Worm (Caenorhabditis elegans) whole organism, young adult: ENCODE results near the gene C09E7.10.
A peak's percentile ranks its signal among the peaks of the same experiment; 100 is the strongest.
"Not testable (repeated sequence)": the region's sequence is repeated elsewhere in the genome, so short reads cannot be mapped to it uniquely, and the experiment has no call there.

Experiments used
- B0336.3 ChIP-seq: fragments of 200-800 bp; sonication (Bioruptor generic); IDR thresholded peaks from 2 replicates; pipeline ENCODE4 v1.3.6; 2022; ENCODE audit warnings: missing genetic modification characterization, missing compliant biosample characterization
- C06A6.2 ChIP-seq: fragments of 200-800 bp; sonication (Bioruptor generic); conservative IDR thresholded peaks from 2 replicates; pipeline ENCODE4 v1.3.6; 2022; ENCODE audit warnings: missing genetic modification characterization, missing compliant biosample characterization
- C17E4.6 ChIP-seq: fragments of 200-800 bp; sonication (Bioruptor generic); IDR thresholded peaks from 2 replicates; pipeline ENCODE4 v1.3.6; 2022; ENCODE audit warnings: missing genetic modification reagents, missing genetic modification characterization, missing compliant biosample characterization
- D2030.7 ChIP-seq: fragments of 200-800 bp; sonication (Bioruptor generic); IDR thresholded peaks from 2 replicates; pipeline ENCODE4 v1.3.6; 2022; ENCODE audit warnings: missing genetic modification reagents, missing genetic modification characterization, missing compliant biosample characterization
- F22D6.2 ChIP-seq: sonication (generic microtip); optimal IDR thresholded peaks from 2 replicates; lab custom pipeline; 2016; ENCODE audit warnings: mild to moderate bottlenecking, missing genetic modification characterization, missing compliant biosample characterization
- F33H1.4 ChIP-seq: fragments of 200-800 bp; sonication (Bioruptor generic); IDR thresholded peaks from 2 replicates; pipeline ENCODE4 v1.3.6; 2022; ENCODE audit warnings: missing genetic modification reagents, missing genetic modification characterization, missing compliant biosample characterization
- K11D2.4 ChIP-seq: fragments of 200-800 bp; sonication (Bioruptor generic); IDR thresholded peaks from 2 replicates; pipeline ENCODE4 v1.3.6; 2022; ENCODE audit warnings: missing genetic modification reagents, missing genetic modification characterization, missing compliant biosample characterization
- K12H6.12 ChIP-seq: fragments of 200-800 bp; sonication (Bioruptor generic); optimal IDR thresholded peaks from 2 replicates; lab custom pipeline; 2018; ENCODE audit warnings: mild to moderate bottlenecking, missing genetic modification characterization, missing compliant biosample characterization
- Y53G8AR.9 ChIP-seq: fragments of 200-800 bp; sonication (Bioruptor generic); conservative IDR thresholded peaks from 2 replicates; pipeline ENCODE4 v1.3.6; 2022; ENCODE audit warnings: missing genetic modification reagents, missing genetic modification characterization, missing compliant biosample characterization
- Y56A3A.18 ChIP-seq: fragments of 200-800 bp; sonication (Bioruptor generic); IDR thresholded peaks from 2 replicates; pipeline ENCODE4 v1.3.6; 2022; ENCODE audit warnings: missing genetic modification reagents, missing genetic modification characterization, missing compliant biosample characterization
- Y79H2A.3 ChIP-seq: fragments of 200-800 bp; sonication (Bioruptor generic); conservative IDR thresholded peaks from 2 replicates; pipeline ENCODE4 v1.3.6; 2022; ENCODE audit warnings: missing genetic modification reagents, missing genetic modification characterization, missing compliant biosample characterization
- athp-1 ChIP-seq: sonication (generic microtip); optimal IDR thresholded peaks from 2 replicates; lab custom pipeline; 2017; ENCODE audit warnings: mild to moderate bottlenecking, missing genetic modification characterization, missing compliant biosample characterization
- attf-3 ChIP-seq: fragments of 200-800 bp; sonication (Bioruptor generic); conservative IDR thresholded peaks from 2 replicates; pipeline ENCODE4 v1.3.6; 2022; ENCODE audit warnings: missing genetic modification reagents, missing genetic modification characterization, missing compliant biosample characterization
- attf-5 ChIP-seq: fragments of 200-800 bp; sonication (Bioruptor generic); optimal IDR thresholded peaks from 2 replicates; lab custom pipeline; 2018; ENCODE audit warnings: mild to moderate bottlenecking, missing genetic modification characterization, missing compliant biosample characterization
- bed-2 ChIP-seq: fragments of 200-800 bp; sonication (Bioruptor generic); IDR thresholded peaks from 2 replicates; pipeline ENCODE4 v1.3.6; 2022; ENCODE audit warnings: missing genetic modification reagents, missing genetic modification characterization, missing compliant biosample characterization
- ceh-100 ChIP-seq: fragments of 200-800 bp; sonication (Bioruptor generic); IDR thresholded peaks from 2 replicates; pipeline ENCODE4 v1.3.6; 2022; ENCODE audit warnings: missing genetic modification reagents, missing genetic modification characterization, missing compliant biosample characterization
- ceh-27 ChIP-seq: fragments of 200-800 bp; sonication (Bioruptor generic); optimal IDR thresholded peaks from 2 replicates; lab custom pipeline; 2018; ENCODE audit warnings: mild to moderate bottlenecking, missing genetic modification characterization, moderate library complexity, missing compliant biosample characterization
- ceh-91 ChIP-seq: fragments of 200-800 bp; sonication (Bioruptor generic); IDR thresholded peaks from 2 replicates; pipeline ENCODE4 v1.3.6; 2022; ENCODE audit warnings: missing genetic modification reagents, missing genetic modification characterization, missing compliant biosample characterization
- dox-1 ChIP-seq: fragments of 200-800 bp; sonication (Bioruptor generic); IDR thresholded peaks from 2 replicates; pipeline ENCODE4 v1.3.6; 2022; ENCODE audit warnings: missing genetic modification reagents, missing genetic modification characterization, missing compliant biosample characterization
- dpl-1 ChIP-seq: fragments of 150-350 bp; optimal IDR thresholded peaks from 2 replicates; lab custom pipeline; 2014; ENCODE audit warnings: missing biosample characterization, missing genetic modification reagents, missing genetic modification characterization
- efl-1 ChIP-seq: fragments of 150-350 bp; optimal IDR thresholded peaks from 2 replicates; lab custom pipeline; 2014; ENCODE audit warnings: missing biosample characterization, missing genetic modification reagents, missing genetic modification characterization
- egl-18 ChIP-seq: fragments of 200-800 bp; sonication (Bioruptor generic); IDR thresholded peaks from 2 replicates; pipeline ENCODE4 v1.3.6; 2022; ENCODE audit warnings: missing genetic modification reagents, missing genetic modification characterization, missing compliant biosample characterization
- egrh-3 ChIP-seq: fragments of 200-800 bp; sonication (Bioruptor generic); IDR thresholded peaks from 2 replicates; pipeline ENCODE4 v1.3.6; 2022; ENCODE audit warnings: missing genetic modification reagents, missing genetic modification characterization, missing compliant biosample characterization
- hmg-1.2 ChIP-seq: fragments of 200-800 bp; sonication (Bioruptor generic); IDR thresholded peaks from 2 replicates; pipeline ENCODE4 v1.3.6; 2022; ENCODE audit warnings: missing genetic modification reagents, missing genetic modification characterization, missing compliant biosample characterization
- hmg-20 ChIP-seq: fragments of 200-800 bp; sonication (Bioruptor generic); IDR thresholded peaks from 2 replicates; pipeline ENCODE4 v1.3.6; 2022; ENCODE audit warnings: missing genetic modification reagents, missing genetic modification characterization, missing compliant biosample characterization
- hrde-1 ChIP-seq: sonication (generic microtip); optimal IDR thresholded peaks from 2 replicates; lab custom pipeline; 2016; ENCODE audit warnings: missing genetic modification characterization, mild to moderate bottlenecking, missing compliant biosample characterization, moderate library complexity, missing genotype, missing genetic modification reagents, borderline replicate concordance
- hsf-1 ChIP-seq: fragments of 200-800 bp; sonication (Bioruptor generic); IDR thresholded peaks from 2 replicates; pipeline ENCODE4 v1.3.6; 2022; ENCODE audit warnings: missing genetic modification reagents, missing genetic modification characterization, missing compliant biosample characterization
- lir-1 ChIP-seq: fragments of 200-800 bp; sonication (Bioruptor generic); conservative IDR thresholded peaks from 2 replicates; pipeline ENCODE4 v1.3.6; 2022; ENCODE audit warnings: missing genetic modification reagents, missing genetic modification characterization, missing compliant biosample characterization
- madf-10 ChIP-seq: sonication (generic microtip); optimal IDR thresholded peaks from 2 replicates; lab custom pipeline; 2016; ENCODE audit warnings: mild to moderate bottlenecking, missing genetic modification characterization, missing compliant biosample characterization
- nhr-80 ChIP-seq: sonication (generic microtip); optimal IDR thresholded peaks from 2 replicates; lab custom pipeline; 2016; ENCODE audit warnings: missing genetic modification characterization, missing compliant biosample characterization
- pbrm-1 ChIP-seq: fragments of 200-800 bp; sonication (Bioruptor generic); IDR thresholded peaks from 2 replicates; pipeline ENCODE4 v1.3.6; 2022; ENCODE audit warnings: missing genetic modification reagents, missing genetic modification characterization, missing compliant biosample characterization
- rcor-1 ChIP-seq: fragments of 200-800 bp; sonication (Bioruptor generic); IDR thresholded peaks from 2 replicates; pipeline ENCODE4 v1.3.6; 2022; ENCODE audit warnings: missing genetic modification reagents, missing genetic modification characterization, missing compliant biosample characterization
- snpc-4 ChIP-seq, 5 experiments: fragments of 150-350 bp in 1 of 5; sonication (generic microtip) in 4 of 5; optimal IDR thresholded peaks; 2 replicates each; lab custom pipeline; 2014 to 2018; ENCODE audit warnings: missing genetic modification characterization in 5 of 5, missing biosample characterization in 3 of 5, antibody characterized with exemption in 2 of 5, mild to moderate bottlenecking in 2 of 5, missing compliant biosample characterization in 2 of 5, missing genotype in 2 of 5, moderate library complexity in 2 of 5, missing genetic modification reagents in 1 of 5
- somi-1 ChIP-seq: fragments of 200-800 bp; sonication (Bioruptor generic); optimal IDR thresholded peaks from 2 replicates; lab custom pipeline; 2018; ENCODE audit warnings: mild to moderate bottlenecking, missing genetic modification characterization, missing compliant biosample characterization
- tbp1 ChIP-seq: fragments of 200-800 bp; sonication (Bioruptor generic); optimal IDR thresholded peaks from 2 replicates; lab custom pipeline; 2018; ENCODE audit warnings: mild to moderate bottlenecking, missing genetic modification characterization, missing compliant biosample characterization
- unc-130 ChIP-seq: sonication (generic microtip); optimal IDR thresholded peaks from 2 replicates; lab custom pipeline; 2016; ENCODE audit warnings: missing genetic modification reagents, missing genetic modification characterization, missing compliant biosample characterization
- ztf-18 ChIP-seq: sonication (generic microtip); optimal IDR thresholded peaks from 2 replicates; lab custom pipeline; 2016; ENCODE audit warnings: missing genotype, mild to moderate bottlenecking, missing genetic modification characterization, missing compliant biosample characterization
- ztf-25 ChIP-seq: fragments of 200-800 bp; sonication (Bioruptor generic); IDR thresholded peaks from 2 replicates; pipeline ENCODE4 v1.3.6; 2022; ENCODE audit warnings: missing genetic modification reagents, missing genetic modification characterization, missing compliant biosample characterization
- ztf-6 ChIP-seq: fragments of 200-800 bp; sonication (Bioruptor generic); IDR thresholded peaks from 2 replicates; pipeline ENCODE4 v1.3.6; 2022; ENCODE audit warnings: missing genetic modification reagents, missing genetic modification characterization, missing compliant biosample characterization

C09E7.10 gene

ce11 chrIII:6551187-6552058, 31.6 kb upstream of the C09E7.10 start, which contains the start of gene C09E7.7 (continued):
- peak; percentile 72 for TF ChIP-seq K11D2.4 (GFP tag; lab: Robert Waterston, UW)
- TF ChIP-seq attf-5 (GFP tag; lab: Kevin White, UChicago) = peak; percentile 97
- TF ChIP-seq lir-1 (GFP tag; lab: Robert Waterston, UW) = peak; percentile 15; the same call in 1 of the 2 replicates
- peak; percentile 70; the same call in 1 of the 2 replicates for TF ChIP-seq pbrm-1
- peak; percentile 98 for TF ChIP-seq ceh-100
- 0 out of 2 replicates have a peak, but pooled peaks have one; percentile 46 for TF ChIP-seq C06A6.2 (GFP tag; lab: Robert Waterston, UW)
- TF ChIP-seq unc-130 (GFP tag; lab: Kevin White, UChicago) = peak; percentile 24
- peak; percentile 48; the same call in 1 of the 2 replicates for TF ChIP-seq egl-18 (GFP tag; lab: Robert Waterston, UW)
- peak; percentile 67 for TF ChIP-seq ztf-18 (tag; lab: Kevin White, UChicago)
- peak; percentile 9 for TF ChIP-seq tbp1 (GFP tag; lab: Kevin White, UChicago)
- peak; percentile 42; the same call in 1 of the 2 replicates for TF ChIP-seq hmg-20 (GFP tag; lab: Robert Waterston, UW)
- peak; percentile 83 for TF ChIP-seq Y53G8AR.9
- peak; percentile 81 for TF ChIP-seq ceh-91 (GFP tag; lab: Robert Waterston, UW)
- peak; percentile 42; the same call in 1 of the 2 replicates for TF ChIP-seq attf-3
- peak; percentile 44 for TF ChIP-seq F22D6.2 (tag; lab: Kevin White, UChicago)
- peak; percentile 85 for TF ChIP-seq rcor-1 (GFP tag; lab: Robert Waterston, UW)
- TF ChIP-seq hmg-1.2 (GFP tag; lab: Robert Waterston, UW) = peak; percentile 94
- TF ChIP-seq bed-2 (GFP tag; lab: Robert Waterston, UW) = peak; percentile 86
- peak; percentile 63 for TF ChIP-seq somi-1 (GFP tag; lab: Kevin White, UChicago)
- TF ChIP-seq D2030.7 (GFP tag; lab: Robert Waterston, UW) = peak; percentile 81
- peak; percentile 63 for TF ChIP-seq F33H1.4 (GFP tag; lab: Robert Waterston, UW)
- peak; percentile 16; the same call in 1 of the 2 replicates for TF ChIP-seq C17E4.6 (GFP tag; lab: Robert Waterston, UW)
- TF ChIP-seq nhr-80 (tag; lab: Kevin White, UChicago) = peak; percentile 39
- 0 out of 2 replicates have a peak, but pooled peaks have one; percentile 26 for TF ChIP-seq Y56A3A.18 (GFP tag; lab: Robert Waterston, UW)
- TF ChIP-seq ceh-27 (GFP tag; lab: Kevin White, UChicago) = peak; percentile 55
- peak; percentile 51; the same call in 1 of the 2 replicates for TF ChIP-seq Y79H2A.3 (GFP tag; lab: Robert Waterston, UW)
- peak; percentile 42; the same call in 1 of the 2 replicates for TF ChIP-seq hsf-1
- TF ChIP-seq snpc-4 (GFP tag; optimal IDR thresholded peaks at IDR 0.05; lab: Kevin White, UChicago) = not testable (repeated sequence)
- TF ChIP-seq snpc-4 (tag; optimal IDR thresholded peaks at IDR 0.05; lab: Kevin White, UChicago) = peak in 2 of 4 experiments; percentile 9 to 28
- TF ChIP-seq K12H6.12 = peak; percentile 55
- peak; percentile 53 for TF ChIP-seq dpl-1 (GFP tag; lab: Kevin White, UChicago)
- TF ChIP-seq athp-1 (tag; lab: Kevin White, UChicago) = peak; percentile 18
- peak; percentile 78 for TF ChIP-seq B0336.3 (GFP tag; lab: Robert Waterston, UW)
- peak; percentile 88 for TF ChIP-seq dox-1
- TF ChIP-seq ztf-6 (GFP tag; lab: Robert Waterston, UW) = peak; percentile 75; the same call in 1 of the 2 replicates
- peak; percentile 25 for TF ChIP-seq hrde-1 (tag; lab: Kevin White, UChicago)
- TF ChIP-seq efl-1 (GFP tag; lab: Kevin White, UChicago) = peak; percentile 90
- TF ChIP-seq ztf-25 (GFP tag; lab: Robert Waterston, UW) = peak; percentile 86; the same call in 1 of the 2 replicates
- TF ChIP-seq madf-10 (tag; lab: Kevin White, UChicago) = peak; percentile 45
- peak; percentile 80 for TF ChIP-seq egrh-3 (GFP tag; lab: Robert Waterston, UW)
